Worm (Caenorhabditis elegans) whole organism, L4 larva: ENCODE results near the gene nep-9.
A peak's percentile ranks its signal among the peaks of the same experiment; 100 is the strongest.

Experiments
- D1046.2 ChIP-seq: fragments of 200-800 bp; sonication (Bioruptor generic); IDR thresholded peaks from 2 replicates; pipeline ENCODE4 v1.3.6; 2022; ENCODE audit warnings: missing genetic modification characterization, missing compliant biosample characterization
- R02D3.7 ChIP-seq: fragments of 150-350 bp; sonication (generic microtip); optimal IDR thresholded peaks from 3 replicates; lab custom pipeline; 2014; ENCODE audit warnings: missing biosample characterization, missing genetic modification characterization
- aha-1 ChIP-seq: fragments of 150-350 bp; peaks from one replicate; lab custom pipeline; 2014; ENCODE audit warnings: missing biosample characterization, missing genetic modification characterization
- ama-1 ChIP-seq: fragments of 150-350 bp; optimal IDR thresholded peaks from 2 replicates; lab custom pipeline; 2014; ENCODE audit warnings: inconsistent platforms, mixed read lengths
- arid-1 ChIP-seq: fragments of 200-800 bp; sonication (Bioruptor generic); conservative IDR thresholded peaks from 2 replicates; pipeline ENCODE4 v1.3.6; 2022; ENCODE audit warnings: missing genetic modification reagents, missing genetic modification characterization, missing compliant biosample characterization
- ceh-44 ChIP-seq: fragments of 200-800 bp; sonication (Bioruptor generic); IDR thresholded peaks from 2 replicates; pipeline ENCODE4 v1.3.6; 2022; ENCODE audit warnings: missing genetic modification reagents, missing genetic modification characterization, missing compliant biosample characterization
- ces-1 ChIP-seq: fragments of 150-350 bp; sonication (generic microtip); optimal IDR thresholded peaks from 4 replicates; lab custom pipeline; 2014; ENCODE audit warnings: missing biosample characterization, missing genetic modification reagents, missing genetic modification characterization
- cey-2 ChIP-seq: sonication (generic microtip); optimal IDR thresholded peaks from 3 replicates; lab custom pipeline; 2017; ENCODE audit warnings: missing genetic modification characterization, mild to moderate bottlenecking, missing compliant biosample characterization, antibody characterized with exemption, borderline replicate concordance; ENCODE audit not compliant: insufficient read depth
- daf-16 ChIP-seq, 3 experiments: sonication (generic microtip); optimal IDR thresholded peaks; 2 replicates each; lab custom pipeline; 2016 to 2017; ENCODE audit warnings: missing genetic modification characterization in 3 of 3, missing genetic modification reagents in 3 of 3, mild to moderate bottlenecking in 2 of 3, missing compliant biosample characterization in 2 of 3, missing biosample characterization in 1 of 3, moderate library complexity in 1 of 3
- dmd-6 ChIP-seq: fragments of 200-800 bp; sonication (Bioruptor generic); IDR thresholded peaks from 2 replicates; pipeline ENCODE4 v1.3.6; 2022; ENCODE audit warnings: missing genetic modification reagents, missing genetic modification characterization, missing compliant biosample characterization
- egl-27 ChIP-seq: sonication (generic microtip); optimal IDR thresholded peaks from 3 replicates; lab custom pipeline; 2017; ENCODE audit warnings: missing biosample characterization, missing genetic modification reagents, missing genetic modification characterization
- gei-8 ChIP-seq: fragments of 200-800 bp; sonication (Bioruptor generic); optimal IDR thresholded peaks from 2 replicates; lab custom pipeline; 2018; ENCODE audit warnings: mild to moderate bottlenecking, missing genetic modification characterization, missing compliant biosample characterization
- hlh-11 ChIP-seq: fragments of 200-800 bp; sonication (Bioruptor generic); optimal IDR thresholded peaks from 2 replicates; lab custom pipeline; 2018; ENCODE audit warnings: mild to moderate bottlenecking, missing genetic modification characterization, missing compliant biosample characterization
- hmg-1.1 ChIP-seq: fragments of 200-800 bp; sonication (Bioruptor generic); IDR thresholded peaks from 2 replicates; pipeline ENCODE4 v1.3.6; 2022; ENCODE audit warnings: missing genetic modification reagents, missing genetic modification characterization, missing compliant biosample characterization
- lim-7 ChIP-seq: fragments of 200-800 bp; sonication (Bioruptor generic); IDR thresholded peaks from 2 replicates; pipeline ENCODE4 v1.3.6; 2022; ENCODE audit warnings: missing genetic modification characterization, missing compliant biosample characterization
- lin-1 ChIP-seq: fragments of 200-800 bp; sonication (Bioruptor generic); IDR thresholded peaks from 2 replicates; pipeline ENCODE4 v1.3.6; 2022; ENCODE audit warnings: missing genetic modification reagents, missing genetic modification characterization, missing compliant biosample characterization
- lin-29 ChIP-seq: fragments of 200-800 bp; sonication (Bioruptor generic); IDR thresholded peaks from 2 replicates; pipeline ENCODE4 v1.3.6; 2022; ENCODE audit warnings: missing genetic modification reagents, missing genetic modification characterization, missing compliant biosample characterization
- lsy-2 ChIP-seq, 2 experiments: fragments of 150-350 bp in 1 of 2; sonication (generic microtip) in 1 of 2; optimal IDR thresholded peaks; 2 replicates each; lab custom pipeline; 2014 to 2017; ENCODE audit warnings: missing biosample characterization in 2 of 2, missing genetic modification characterization in 2 of 2
- madf-5 ChIP-seq, 2 experiments: fragments of 200-800 bp; sonication (Bioruptor generic); IDR thresholded peaks; 2 replicates each; pipeline ENCODE4 v1.3.6; 2022; ENCODE audit warnings: missing compliant biosample characterization in 2 of 2, missing genetic modification characterization in 2 of 2
- mep-1 ChIP-seq: fragments of 150-350 bp; sonication (generic microtip); optimal IDR thresholded peaks from 3 replicates; lab custom pipeline; 2014; ENCODE audit warnings: missing biosample characterization, missing genetic modification characterization
- mxl-2 ChIP-seq: fragments of 200-800 bp; sonication (Bioruptor generic); conservative IDR thresholded peaks from 2 replicates; pipeline ENCODE4 v1.3.6; 2022; ENCODE audit warnings: missing genetic modification reagents, missing genetic modification characterization, missing compliant biosample characterization
- mxl-3 ChIP-seq: fragments of 200-800 bp; sonication (Bioruptor generic); optimal IDR thresholded peaks from 2 replicates; lab custom pipeline; 2018; ENCODE audit warnings: mild to moderate bottlenecking, missing genetic modification characterization, missing compliant biosample characterization
- nhr-111 ChIP-seq: fragments of 200-800 bp; sonication (Bioruptor generic); optimal IDR thresholded peaks from 2 replicates; lab custom pipeline; 2018; ENCODE audit warnings: mild to moderate bottlenecking, missing genetic modification characterization, missing compliant biosample characterization
- nhr-237 ChIP-seq: sonication (generic microtip); optimal IDR thresholded peaks from 2 replicates; lab custom pipeline; 2017; ENCODE audit warnings: missing biosample characterization, missing genetic modification characterization
- nhr-25 ChIP-seq: sonication (generic microtip); optimal IDR thresholded peaks from 2 replicates; lab custom pipeline; 2017; ENCODE audit warnings: missing genetic modification characterization, mild to moderate bottlenecking, missing compliant biosample characterization, antibody characterized with exemption, moderate library complexity, borderline replicate concordance; ENCODE audit not compliant: insufficient read depth
- nhr-28 ChIP-seq: fragments of 150-350 bp; optimal IDR thresholded peaks from 2 replicates; lab custom pipeline; 2014; ENCODE audit warnings: missing biosample characterization, missing genetic modification characterization
- nhr-48 ChIP-seq: sonication (generic microtip); optimal IDR thresholded peaks from 2 replicates; lab custom pipeline; 2016; ENCODE audit warnings: mild to moderate bottlenecking, missing genetic modification characterization, missing compliant biosample characterization
- pha-4 ChIP-seq, 2 experiments: fragments of 150-350 bp in 1 of 2; fragments of 200-800 bp in 1 of 2; sonication (Bioruptor generic) in 1 of 2; IDR thresholded peaks in 1 of 2; optimal IDR thresholded peaks in 1 of 2; 2 replicates each; pipeline versions ENCODE4 v1.3.6 to Lab custom; 2014 to 2022; ENCODE audit warnings: missing genetic modification characterization in 2 of 2, missing genetic modification reagents in 2 of 2, missing biosample characterization in 1 of 2, missing compliant biosample characterization in 1 of 2
- php-3 ChIP-seq: fragments of 200-800 bp; sonication (Bioruptor generic); IDR thresholded peaks from 2 replicates; pipeline ENCODE4 v1.3.6; 2022; ENCODE audit warnings: missing genetic modification reagents, missing genetic modification characterization, missing compliant biosample characterization
- pqm-1 ChIP-seq: sonication (generic microtip); optimal IDR thresholded peaks from 2 replicates; lab custom pipeline; 2017; ENCODE audit warnings: missing biosample characterization, missing genetic modification characterization
- saeg-2 ChIP-seq: fragments of 200-800 bp; sonication (Bioruptor generic); IDR thresholded peaks from 2 replicates; pipeline ENCODE4 v1.3.6; 2022; ENCODE audit warnings: missing genetic modification reagents, missing genetic modification characterization, missing compliant biosample characterization
- snpc-1.2 ChIP-seq: fragments of 200-800 bp; sonication (Bioruptor generic); IDR thresholded peaks from 2 replicates; pipeline ENCODE4 v1.3.6; 2022; ENCODE audit warnings: missing genetic modification reagents, missing genetic modification characterization, missing compliant biosample characterization
- spr-1 ChIP-seq: sonication (generic microtip); optimal IDR thresholded peaks from 2 replicates; lab custom pipeline; 2016; ENCODE audit warnings: mild to moderate bottlenecking, missing genetic modification characterization, missing compliant biosample characterization
- spr-3 ChIP-seq: fragments of 200-800 bp; sonication (Bioruptor generic); optimal IDR thresholded peaks from 2 replicates; lab custom pipeline; 2018; ENCODE audit warnings: mild to moderate bottlenecking, missing genetic modification characterization, missing compliant biosample characterization
- unc-39 ChIP-seq: sonication (generic microtip); optimal IDR thresholded peaks from 2 replicates; lab custom pipeline; 2017; ENCODE audit warnings: missing biosample characterization, missing genetic modification characterization

nep-9 gene

ce11 chrII:3367100-3367499 is 32.0 kb downstream of the nep-9 start, which contains the start of gene Y49F6C.6:
Y49F6C.6 (minus strand) TSS chrII:3367200.
- TF ChIP-seq mxl-3 (GFP tag; lab: Kevin White, UChicago) (no peak), hmg-1.1 (GFP tag; lab: Robert Waterston, UW) (no peak), mep-1 (tag; lab: Kevin White, UChicago) (no peak), unc-39 (tag; lab: Kevin White, UChicago) (no peak), saeg-2 (no peak), nhr-48 (tag; lab: Kevin White, UChicago) (no peak), spr-1 (no peak), daf-16 (GFP tag; optimal IDR thresholded peaks at IDR 0.05; lab: Kevin White, UChicago) (no peak), daf-16 (tag; optimal IDR thresholded peaks at IDR 0.05; lab: Kevin White, UChicago) (no peak), lsy-2 (tag; optimal IDR thresholded peaks at IDR 0.05; lab: Kevin White, UChicago) (no peak), php-3 (GFP tag; lab: Robert Waterston, UW) (no peak), ama-1 (lab: Kevin White, UChicago) (no peak), nhr-25 (no peak), lin-1 (GFP tag; lab: Robert Waterston, UW) (no peak), pha-4 (GFP tag; IDR thresholded peaks at IDR 0.05; lab: Robert Waterston, UW) (no peak), pha-4 (tag; optimal IDR thresholded peaks at IDR 0.05; lab: Kevin White, UChicago) (no peak), dmd-6 (GFP tag; lab: Robert Waterston, UW) (no peak), hlh-11 (tag; lab: Kevin White, UChicago) (no peak), spr-3 (no peak), ceh-44 (GFP tag; lab: Robert Waterston, UW) (no peak)

- no peak for TF ChIP-seq nhr-28
- no peak for TF ChIP-seq lim-7 (GFP tag; lab: Robert Waterston, UW)
- TF ChIP-seq egl-27 (tag; lab: Kevin White, UChicago), result no peak
- no peak for TF ChIP-seq D1046.2
- TF ChIP-seq pqm-1 (tag; lab: Kevin White, UChicago), result no peak
- no peak for TF ChIP-seq lin-29 (GFP tag; lab: Robert Waterston, UW)
- no peak for TF ChIP-seq gei-8 (GFP tag; lab: Kevin White, UChicago)
- TF ChIP-seq R02D3.7 (tag; lab: Kevin White, UChicago), result no peak
- TF ChIP-seq ces-1 (GFP tag; lab: Kevin White, UChicago), result no peak
Measured at ce11 chrII:3358834-3359233, 40.3 kb downstream of the nep-9 start, which contains the start of the genes lido-14 and bath-27. lido-14 (plus strand) TSS chrII:3359134. bath-27 (plus strand) TSS chrII:3359139.

ce11 chrII:3349820-3350291 is 49.3 kb downstream of the nep-9 start, which contains the start of gene F14D2.8:
F14D2.8 (minus strand) TSS chrII:3349870.
- TF ChIP-seq cey-2 (tag; lab: Kevin White, UChicago), result no peak
- TF ChIP-seq nhr-111 (GFP tag; lab: Kevin White, UChicago), result no peak
- TF ChIP-seq madf-5 (GFP tag; IDR thresholded peaks at IDR 0.05; lab: Robert Waterston, UW), result no peak

- TF ChIP-seq snpc-1.2 (no peak), mep-1 (tag; lab: Kevin White, UChicago) (no peak), arid-1 (no peak), aha-1 (tag; lab: Kevin White, UChicago) (peak; percentile 33), nhr-237 (tag; lab: Kevin White, UChicago) (no peak), spr-1 (no peak), daf-16 (GFP tag; optimal IDR thresholded peaks at IDR 0.05; lab: Kevin White, UChicago) (no peak), daf-16 (tag; optimal IDR thresholded peaks at IDR 0.05; lab: Kevin White, UChicago) (no peak), mxl-2 (GFP tag; lab: Robert Waterston, UW) (no peak)
Measured at ce11 chrII:3347940-3348610, 51.0 kb downstream of the nep-9 start, which contains the start of the genes F14D2.14 and bath-29. F14D2.14 (minus strand) TSS chrII:3347990. bath-29 (plus strand) TSS chrII:3348560.
